Worm (Caenorhabditis elegans) whole organism, late embryonic: ENCODE measurements around the gene haf-2.
A peak's percentile ranks its signal among the peaks of the same experiment; 100 is the strongest.

Experiments used
- T23F11.4 ChIP-seq: fragments of 200-800 bp; sonication (Bioruptor generic); optimal IDR thresholded peaks from 2 replicates; lab custom pipeline; 2018; ENCODE audit warnings: mild to moderate bottlenecking, missing genetic modification characterization, missing compliant biosample characterization
- Y22D7AL.16 ChIP-seq: sonication (generic microtip); optimal IDR thresholded peaks from 2 replicates; lab custom pipeline; 2016; ENCODE audit warnings: missing genetic modification characterization, missing compliant biosample characterization
- ceh-18 ChIP-seq: sonication (generic microtip); optimal IDR thresholded peaks from 2 replicates; lab custom pipeline; 2016; ENCODE audit warnings: missing genetic modification characterization, missing compliant biosample characterization
- ceh-2 ChIP-seq: sonication (generic microtip); optimal IDR thresholded peaks from 2 replicates; lab custom pipeline; 2016; ENCODE audit warnings: missing genotype, missing genetic modification characterization, missing compliant biosample characterization
- ceh-22 ChIP-seq: sonication (generic microtip); optimal IDR thresholded peaks from 2 replicates; lab custom pipeline; 2017; ENCODE audit warnings: missing biosample characterization, missing genetic modification characterization
- ceh-30 ChIP-seq: fragments of 150-350 bp; optimal IDR thresholded peaks from 2 replicates; lab custom pipeline; 2014; ENCODE audit warnings: missing biosample characterization, missing genetic modification characterization
- ceh-34 ChIP-seq: sonication (generic microtip); optimal IDR thresholded peaks from 2 replicates; lab custom pipeline; 2016; ENCODE audit warnings: mild to moderate bottlenecking, missing genetic modification characterization, missing compliant biosample characterization
- ceh-48 ChIP-seq: sonication (generic microtip); optimal IDR thresholded peaks from 2 replicates; lab custom pipeline; 2016; ENCODE audit warnings: missing genetic modification characterization, inconsistent platforms, missing compliant biosample characterization
- dmd-4 ChIP-seq: sonication (generic microtip); optimal IDR thresholded peaks from 2 replicates; lab custom pipeline; 2016; ENCODE audit warnings: borderline replicate concordance, missing genetic modification characterization, missing compliant biosample characterization
- elt-2 ChIP-seq: sonication (generic microtip); optimal IDR thresholded peaks from 2 replicates; lab custom pipeline; 2016; ENCODE audit warnings: missing genetic modification reagents, missing genetic modification characterization, missing compliant biosample characterization
- ets-4 ChIP-seq: sonication (generic microtip); optimal IDR thresholded peaks from 2 replicates; lab custom pipeline; 2016; ENCODE audit warnings: missing genetic modification characterization, missing compliant biosample characterization
- fax-1 ChIP-seq: sonication (generic microtip); optimal IDR thresholded peaks from 2 replicates; lab custom pipeline; 2016; ENCODE audit warnings: missing genotype, missing genetic modification characterization, missing compliant biosample characterization
- fkh-6 ChIP-seq: sonication (generic microtip); optimal IDR thresholded peaks from 2 replicates; lab custom pipeline; 2016; ENCODE audit warnings: missing genetic modification characterization, missing compliant biosample characterization
- gmeb-2 ChIP-seq: sonication (generic microtip); optimal IDR thresholded peaks from 2 replicates; lab custom pipeline; 2016; ENCODE audit warnings: missing genetic modification characterization, inconsistent platforms, missing compliant biosample characterization
- hlh-15 ChIP-seq: sonication (generic microtip); optimal IDR thresholded peaks from 2 replicates; lab custom pipeline; 2016; ENCODE audit warnings: missing genetic modification characterization, missing compliant biosample characterization
- hlh-30 ChIP-seq: sonication (generic microtip); optimal IDR thresholded peaks from 2 replicates; lab custom pipeline; 2017; ENCODE audit warnings: antibody characterized with exemption, missing genetic modification characterization, missing compliant biosample characterization; ENCODE audit not compliant: insufficient read depth
- hlh-8 ChIP-seq: sonication (generic microtip); optimal IDR thresholded peaks from 2 replicates; lab custom pipeline; 2016; ENCODE audit warnings: missing genotype, missing genetic modification characterization, missing compliant biosample characterization
- lim-6 ChIP-seq: sonication (generic microtip); optimal IDR thresholded peaks from 2 replicates; lab custom pipeline; 2016; ENCODE audit warnings: missing genetic modification characterization, missing compliant biosample characterization
- madf-2 ChIP-seq: sonication (generic microtip); optimal IDR thresholded peaks from 2 replicates; lab custom pipeline; 2017; ENCODE audit warnings: missing genetic modification characterization, missing compliant biosample characterization
- mec-3 ChIP-seq: sonication (generic microtip); optimal IDR thresholded peaks from 2 replicates; lab custom pipeline; 2016; ENCODE audit warnings: borderline replicate concordance, missing genetic modification characterization, missing compliant biosample characterization
- nfya-1 ChIP-seq: sonication (generic microtip); optimal IDR thresholded peaks from 2 replicates; lab custom pipeline; 2017; ENCODE audit warnings: missing genetic modification characterization, mild to moderate bottlenecking, missing compliant biosample characterization, antibody characterized with exemption, moderate library complexity
- nhr-232 ChIP-seq: sonication (generic microtip); optimal IDR thresholded peaks from 2 replicates; lab custom pipeline; 2016; ENCODE audit warnings: missing genetic modification characterization, missing compliant biosample characterization
- npax-4 ChIP-seq: sonication (generic microtip); optimal IDR thresholded peaks from 2 replicates; lab custom pipeline; 2016; ENCODE audit warnings: missing genetic modification characterization, missing compliant biosample characterization
- pag-3 ChIP-seq: sonication (generic microtip); optimal IDR thresholded peaks from 2 replicates; lab custom pipeline; 2016; ENCODE audit warnings: missing compliant biosample characterization, missing genetic modification characterization, borderline replicate concordance
- pat-9 ChIP-seq: fragments of 200-800 bp; sonication (Bioruptor generic); optimal IDR thresholded peaks from 2 replicates; lab custom pipeline; 2018; ENCODE audit warnings: mild to moderate bottlenecking, missing genetic modification characterization, moderate library complexity, missing compliant biosample characterization
- pax-1 ChIP-seq: fragments of 150-350 bp; optimal IDR thresholded peaks from 2 replicates; lab custom pipeline; 2014; ENCODE audit warnings: missing biosample characterization, missing genetic modification characterization
- pha-2 ChIP-seq: sonication (generic microtip); optimal IDR thresholded peaks from 2 replicates; lab custom pipeline; 2017; ENCODE audit warnings: mild to moderate bottlenecking, missing genetic modification characterization, missing compliant biosample characterization
- pha-4 ChIP-seq: fragments of 150-350 bp; optimal IDR thresholded peaks from 2 replicates; lab custom pipeline; 2018; ENCODE audit warnings: missing biosample characterization, missing genetic modification reagents, missing genetic modification characterization
- pqm-1 ChIP-seq: sonication (generic microtip); optimal IDR thresholded peaks from 2 replicates; lab custom pipeline; 2016; ENCODE audit warnings: missing genetic modification characterization, missing compliant biosample characterization
- rnt-1 ChIP-seq: sonication (generic microtip); optimal IDR thresholded peaks from 2 replicates; lab custom pipeline; 2016; ENCODE audit warnings: missing genetic modification characterization, missing compliant biosample characterization
- sox-2 ChIP-seq: fragments of 200-800 bp; sonication (Bioruptor generic); IDR thresholded peaks from 2 replicates; pipeline ENCODE4 v1.3.6; 2022; ENCODE audit warnings: missing genetic modification reagents, missing genetic modification characterization, missing compliant biosample characterization
- ttx-3 ChIP-seq: sonication (generic microtip); optimal IDR thresholded peaks from 2 replicates; lab custom pipeline; 2016; ENCODE audit warnings: missing genetic modification reagents, missing genetic modification characterization, missing compliant biosample characterization
- unc-3 ChIP-seq, 2 experiments: fragments of 200-800 bp in 1 of 2; sonication (Bioruptor generic) in 1 of 2; sonication (generic microtip) in 1 of 2; conservative IDR thresholded peaks in 1 of 2; optimal IDR thresholded peaks in 1 of 2; 2 replicates each; pipeline versions ENCODE4 v1.3.6 to Lab custom; 2016 to 2022; ENCODE audit warnings: missing compliant biosample characterization in 2 of 2, missing genetic modification characterization in 2 of 2, missing genetic modification reagents in 1 of 2
- unc-42 ChIP-seq: sonication (generic microtip); optimal IDR thresholded peaks from 2 replicates; lab custom pipeline; 2016; ENCODE audit warnings: missing genotype, missing genetic modification characterization, missing compliant biosample characterization
- unc-55 ChIP-seq: sonication (generic microtip); optimal IDR thresholded peaks from 2 replicates; lab custom pipeline; 2017; ENCODE audit warnings: missing biosample characterization, missing genetic modification reagents, missing genetic modification characterization
- unc-86 ChIP-seq: sonication (generic microtip); optimal IDR thresholded peaks from 2 replicates; lab custom pipeline; 2016; ENCODE audit warnings: missing genetic modification characterization, missing compliant biosample characterization
- zip-5 ChIP-seq: sonication (generic microtip); optimal IDR thresholded peaks from 2 replicates; lab custom pipeline; 2016; ENCODE audit warnings: missing genetic modification characterization, missing compliant biosample characterization

Gene haf-2

DNA sequence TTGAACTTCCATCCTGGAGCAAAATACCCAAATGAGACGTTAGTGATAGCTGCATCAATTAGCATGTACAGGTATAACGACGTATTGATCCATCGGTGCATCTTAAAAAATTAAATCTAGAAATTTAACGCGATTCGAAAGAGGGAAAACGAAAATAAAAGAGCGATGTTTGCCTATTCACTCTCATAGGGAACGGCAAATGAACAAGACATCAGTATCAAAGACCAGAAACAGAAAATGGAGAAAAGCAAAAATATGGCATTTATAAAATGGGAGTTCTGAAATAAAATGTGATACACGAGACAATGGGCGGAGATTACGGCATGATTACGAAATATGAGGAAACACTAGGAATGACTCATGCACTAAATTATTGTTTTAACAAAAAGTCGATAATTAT is at the start of gene haf-2:
Gene haf-2, minus strand, starts transcription at position 101 of the 400 bp plus-strand sequence.
- TF ChIP-seq madf-2 (tag; lab: Kevin White, UChicago) (no peak), ceh-34 (tag; lab: Kevin White, UChicago) (no peak), ceh-2 (tag; lab: Kevin White, UChicago) (no peak), ceh-22 (no peak), hlh-8 (tag; lab: Kevin White, UChicago) (no peak), Y22D7AL.16 (no peak), pat-9 (no peak), ceh-18 (tag; lab: Kevin White, UChicago) (no peak), elt-2 (tag; lab: Kevin White, UChicago) (no peak), pha-2 (tag; lab: Kevin White, UChicago) (no peak), T23F11.4 (GFP tag; lab: Kevin White, UChicago) (no peak), nfya-1 (tag; lab: Kevin White, UChicago) (no peak)

DNA sequence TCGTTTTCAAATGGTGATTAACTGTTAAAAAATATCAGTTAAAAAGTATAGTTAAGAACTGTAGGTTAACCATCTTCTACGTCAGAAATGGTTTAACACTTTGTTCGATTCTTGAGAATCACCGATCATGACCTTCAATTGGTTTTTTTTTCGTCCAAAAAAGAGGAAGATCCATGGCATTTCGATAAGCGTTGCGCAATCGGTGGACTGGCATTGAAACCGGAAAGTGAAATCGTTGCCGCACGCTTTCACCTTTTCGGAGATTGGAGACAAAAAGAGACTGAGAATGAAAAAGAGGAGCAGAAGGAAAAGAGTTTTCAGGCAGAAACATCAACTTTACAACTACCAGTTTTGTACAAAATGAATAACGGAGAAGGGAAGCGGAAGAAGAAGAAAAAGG is 49.0 kb upstream of the haf-2 start:
- no peak for TF ChIP-seq pha-4 (tag; lab: Kevin White, UChicago)
- TF ChIP-seq unc-55: no peak
- TF ChIP-seq lim-6 (tag; lab: Kevin White, UChicago): no peak
- no peak for TF ChIP-seq rnt-1 (tag; lab: Kevin White, UChicago)
- TF ChIP-seq unc-42: no peak
- TF ChIP-seq sox-2 (GFP tag; lab: Robert Waterston, UW): no peak
- TF ChIP-seq hlh-15 (tag; lab: Kevin White, UChicago): no peak
- no peak for TF ChIP-seq ets-4 (tag; lab: Kevin White, UChicago)
- TF ChIP-seq ceh-48 (tag; lab: Kevin White, UChicago): no peak
- TF ChIP-seq npax-4 (tag; lab: Kevin White, UChicago): no peak
- no peak for TF ChIP-seq zip-5 (tag; lab: Kevin White, UChicago)
- TF ChIP-seq gmeb-2 (tag; lab: Kevin White, UChicago): no peak
- TF ChIP-seq pha-2 (tag; lab: Kevin White, UChicago): no peak
- no peak for TF ChIP-seq fkh-6
- no peak for TF ChIP-seq nhr-232 (tag; lab: Kevin White, UChicago)
- no peak for TF ChIP-seq pqm-1 (tag; lab: Kevin White, UChicago)
- no peak for TF ChIP-seq hlh-30 (tag; lab: Kevin White, UChicago)
- no peak for TF ChIP-seq ttx-3 (tag; lab: Kevin White, UChicago)
- TF ChIP-seq, all 69 proteins: peak for 0

DNA sequence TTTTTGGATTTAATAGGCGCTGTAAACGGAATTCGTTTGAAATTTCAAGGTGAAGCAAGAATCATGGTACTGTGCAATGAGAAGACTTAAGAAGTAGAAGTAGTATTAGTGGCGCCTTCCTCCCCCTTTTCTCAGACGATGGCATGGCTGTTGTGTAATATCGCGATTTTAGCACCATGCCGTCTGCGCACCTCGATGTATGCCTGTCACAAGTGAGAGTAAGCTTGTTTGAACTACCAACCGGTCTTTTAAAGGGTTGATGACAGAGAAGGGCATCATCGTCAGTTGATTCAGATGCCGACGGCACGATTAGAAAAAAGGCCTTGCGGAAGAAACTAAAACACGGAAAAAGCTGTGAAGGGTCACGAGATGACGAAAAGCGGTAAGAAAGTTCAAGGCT is 47.8 kb upstream of the haf-2 start:
- TF ChIP-seq fkh-6 (no peak), unc-3 (GFP tag; conservative IDR thresholded peaks at IDR 0.05; lab: Robert Waterston, UW) (no peak), unc-3 (tag; optimal IDR thresholded peaks at IDR 0.05; lab: Kevin White, UChicago) (no peak), hlh-30 (tag; lab: Kevin White, UChicago) (peak; percentile 36), elt-2 (tag; lab: Kevin White, UChicago) (no peak), gmeb-2 (tag; lab: Kevin White, UChicago) (no peak)

DNA sequence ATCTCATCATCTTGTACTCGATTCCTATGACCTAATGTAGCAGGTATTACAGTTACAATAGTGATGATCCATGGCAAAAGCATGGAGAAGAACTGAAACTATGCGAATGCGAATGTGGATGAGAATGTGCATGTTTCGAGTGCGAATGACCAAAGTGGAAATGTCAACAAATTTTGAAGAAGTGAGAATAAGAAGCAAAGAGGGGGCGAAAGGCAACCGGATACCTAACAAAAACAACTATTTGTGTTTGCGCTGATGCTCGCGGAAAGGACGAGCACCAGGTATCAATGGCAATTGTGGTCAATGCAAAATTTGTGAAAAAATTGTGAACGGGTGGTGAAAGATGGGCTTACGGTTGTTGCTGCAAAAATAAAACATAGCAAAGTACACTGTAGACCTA is 46.4 kb upstream of the haf-2 start, which contains the start of gene nas-7:
Gene nas-7, minus strand, starts transcription at position 101 of the 400 bp plus-strand sequence.
- TF ChIP-seq hlh-30 (tag; lab: Kevin White, UChicago) (no peak), mec-3 (tag; lab: Kevin White, UChicago) (no peak), pax-1 (no peak), ceh-22 (no peak), fax-1 (tag; lab: Kevin White, UChicago) (no peak), rnt-1 (tag; lab: Kevin White, UChicago) (no peak), ceh-30 (no peak), pag-3 (tag; lab: Kevin White, UChicago) (no peak), unc-86 (tag; lab: Kevin White, UChicago) (no peak), dmd-4 (no peak), ceh-18 (tag; lab: Kevin White, UChicago) (no peak)
